Fruit fly (Drosophila melanogaster) whole organism, embryonic: ENCODE measurements around the gene CG32700.

Experiments used
- Ada2b ChIP-seq: fragments of 200-800 bp; sonication (Bioruptor generic); IDR thresholded peaks from 2 replicates; pipeline ENCODE4 v1.3.6; 2022; ENCODE audit warnings: missing biosample characterization, missing genetic modification characterization
- Antp ChIP-seq: fragments of 200-800 bp; sonication (Bioruptor generic); optimal IDR thresholded peaks from 3 replicates; lab custom pipeline; 2016; ENCODE audit warnings: missing biosample characterization, missing genetic modification characterization
- BEAF-32 ChIP-seq: fragments of 200-800 bp; sonication (Bioruptor generic); optimal IDR thresholded peaks from 3 replicates; lab custom pipeline; 2017; ENCODE audit warnings: missing biosample characterization, missing genetic modification characterization, mild to moderate bottlenecking, moderate library complexity, missing genetic modification reagents
- Bgb ChIP-seq: fragments of 200-800 bp; sonication (Bioruptor generic); IDR thresholded peaks from 2 replicates; pipeline ENCODE4 v1.3.6; 2022; ENCODE audit warnings: missing biosample characterization, missing genetic modification characterization; ENCODE audit not compliant: partially characterized antibody
- Blimp-1 ChIP-seq: fragments of 200-800 bp; sonication (Bioruptor generic); optimal IDR thresholded peaks from 3 replicates; lab custom pipeline; 2018; ENCODE audit warnings: missing biosample characterization, missing genetic modification characterization, mild to moderate bottlenecking, moderate library complexity, missing genetic modification reagents
- CG11695 ChIP-seq: fragments of 200-800 bp; sonication (Bioruptor generic); IDR thresholded peaks from 3 replicates; pipeline ENCODE4 v1.3.6; 2022; ENCODE audit warnings: missing biosample characterization, missing genetic modification characterization
- CG12219 ChIP-seq: fragments of 200-800 bp; sonication (Bioruptor generic); optimal IDR thresholded peaks from 3 replicates; lab custom pipeline; 2018; ENCODE audit warnings: missing biosample characterization, mild to moderate bottlenecking, missing genetic modification characterization
- CG12236 ChIP-seq: fragments of 200-800 bp; sonication (Bioruptor generic); optimal IDR thresholded peaks from 2 replicates; lab custom pipeline; 2016; ENCODE audit warnings: missing biosample characterization, missing genetic modification characterization
- CG13123 ChIP-seq: fragments of 200-800 bp; sonication (Bioruptor generic); optimal IDR thresholded peaks from 2 replicates; lab custom pipeline; 2016; ENCODE audit warnings: missing biosample characterization, missing genetic modification characterization
- CG1602 ChIP-seq: fragments of 200-800 bp; sonication (Bioruptor generic); optimal IDR thresholded peaks from 3 replicates; lab custom pipeline; 2016; ENCODE audit warnings: missing biosample characterization, missing genetic modification characterization
- CG1603 ChIP-seq: fragments of 200-800 bp; sonication (Bioruptor generic); optimal IDR thresholded peaks from 2 replicates; lab custom pipeline; 2019; ENCODE audit warnings: missing biosample characterization, mild to moderate bottlenecking, missing genetic modification characterization, moderate library complexity
- CG3163 ChIP-seq: fragments of 200-800 bp; sonication (Bioruptor generic); optimal IDR thresholded peaks from 3 replicates; lab custom pipeline; 2016; ENCODE audit warnings: missing biosample characterization, missing genetic modification characterization
- CG6813 ChIP-seq: fragments of 200-800 bp; sonication (Bioruptor generic); optimal IDR thresholded peaks from 2 replicates; lab custom pipeline; 2017; ENCODE audit warnings: missing biosample characterization, missing genetic modification characterization, mild to moderate bottlenecking, moderate library complexity, missing genetic modification reagents
- CG9817 ChIP-seq: fragments of 200-800 bp; sonication (Bioruptor generic); optimal IDR thresholded peaks from 2 replicates; lab custom pipeline; 2018; ENCODE audit warnings: missing biosample characterization, mild to moderate bottlenecking, missing genetic modification characterization, moderate library complexity
- CG9876 ChIP-seq: fragments of 200-800 bp; sonication (Bioruptor generic); optimal IDR thresholded peaks from 2 replicates; lab custom pipeline; 2016; ENCODE audit warnings: missing biosample characterization, missing genetic modification characterization
- D19A ChIP-seq: fragments of 200-800 bp; optimal IDR thresholded peaks from 3 replicates; lab custom pipeline; 2019; ENCODE audit warnings: missing biosample characterization, mild to moderate bottlenecking, missing genetic modification characterization, moderate library complexity
- D19B ChIP-seq: fragments of 200-800 bp; sonication (Bioruptor generic); optimal IDR thresholded peaks from 2 replicates; lab custom pipeline; 2017; ENCODE audit warnings: missing biosample characterization, mild to moderate bottlenecking, missing genetic modification characterization
- Dad ChIP-seq: fragments of 200-800 bp; sonication (Bioruptor generic); optimal IDR thresholded peaks from 3 replicates; lab custom pipeline; 2016; ENCODE audit warnings: missing biosample characterization, missing genetic modification characterization
- Dip3 ChIP-seq: fragments of 200-800 bp; sonication (Bioruptor generic); optimal IDR thresholded peaks from 3 replicates; lab custom pipeline; 2016; ENCODE audit warnings: missing biosample characterization, missing genetic modification characterization
- HmgD ChIP-seq: fragments of 200-800 bp; sonication (Bioruptor generic); optimal IDR thresholded peaks from 3 replicates; lab custom pipeline; 2016; ENCODE audit warnings: missing biosample characterization, missing genetic modification characterization
- Hr51 ChIP-seq, 2 experiments: fragments of 200-800 bp; sonication (Bioruptor generic); optimal IDR thresholded peaks; 2 replicates in 1 of 2; 3 replicates in 1 of 2; lab custom pipeline; 2016 to 2018; ENCODE audit warnings: missing biosample characterization in 2 of 2, missing genetic modification characterization in 2 of 2, mild to moderate bottlenecking in 1 of 2, moderate library complexity in 1 of 2
- NK7.1 ChIP-seq: fragments of 200-800 bp; sonication (Bioruptor generic); optimal IDR thresholded peaks from 3 replicates; lab custom pipeline; 2016; ENCODE audit warnings: missing biosample characterization, missing genetic modification characterization
- Nf-YA ChIP-seq: fragments of 200-800 bp; sonication (Bioruptor generic); IDR thresholded peaks from 2 replicates; pipeline ENCODE4 v1.3.6; 2022; ENCODE audit warnings: missing biosample characterization, missing genetic modification characterization
- Nf-YB ChIP-seq: fragments of 200-800 bp; sonication (Bioruptor generic); optimal IDR thresholded peaks from 3 replicates; lab custom pipeline; 2019; ENCODE audit warnings: missing biosample characterization, mild to moderate bottlenecking, missing genetic modification characterization, moderate library complexity
- Sry-β ChIP-seq: fragments of 200-800 bp; sonication (Bioruptor generic); optimal IDR thresholded peaks from 2 replicates; lab custom pipeline; 2018; ENCODE audit warnings: missing biosample characterization, mild to moderate bottlenecking, missing genetic modification characterization, moderate library complexity
- Sry-δ ChIP-seq: fragments of 200-800 bp; sonication (Bioruptor generic); optimal IDR thresholded peaks from 2 replicates; lab custom pipeline; 2016; ENCODE audit warnings: missing biosample characterization, missing genetic modification characterization
- Trl ChIP-seq, 3 experiments: fragments of >200 bp in 2 of 3; fragments of 200-800 bp in 1 of 3; sonication (Bioruptor generic) in 1 of 3; optimal IDR thresholded peaks; 2 replicates in 1 of 3; 3 replicates in 2 of 3; lab custom pipeline; 2016 to 2017; ENCODE audit warnings: missing biosample characterization in 1 of 3, missing genetic modification characterization in 1 of 3
- amos ChIP-seq: fragments of 200-800 bp; sonication (Bioruptor generic); IDR thresholded peaks from 2 replicates; pipeline ENCODE4 v1.3.6; 2022; ENCODE audit warnings: missing biosample characterization, missing genetic modification characterization; ENCODE audit not compliant: partially characterized antibody
- ci ChIP-seq: fragments of 200-800 bp; sonication (Bioruptor generic); IDR thresholded peaks from 3 replicates; pipeline ENCODE4 v1.3.6; 2022; ENCODE audit warnings: missing biosample characterization, missing genetic modification characterization
- eyg ChIP-seq: fragments of 200-800 bp; sonication (Bioruptor generic); optimal IDR thresholded peaks from 3 replicates; lab custom pipeline; 2016; ENCODE audit warnings: missing biosample characterization, missing genetic modification characterization
- ftz-f1 ChIP-seq: fragments of 200-800 bp; sonication (Bioruptor generic); optimal IDR thresholded peaks from 2 replicates; lab custom pipeline; 2016; ENCODE audit warnings: missing biosample characterization, missing genetic modification characterization
- gem ChIP-seq: fragments of 200-800 bp; sonication (Bioruptor generic); optimal IDR thresholded peaks from 2 replicates; lab custom pipeline; 2019; ENCODE audit warnings: missing biosample characterization, mild to moderate bottlenecking, missing genetic modification characterization, moderate library complexity
- gfzf ChIP-seq: fragments of 200-800 bp; sonication (Bioruptor generic); optimal IDR thresholded peaks from 2 replicates; lab custom pipeline; 2016; ENCODE audit warnings: missing biosample characterization, mild to moderate bottlenecking, missing genetic modification characterization, moderate library complexity
- gt ChIP-seq: fragments of 200-800 bp; sonication (Bioruptor generic); IDR thresholded peaks from 2 replicates; pipeline ENCODE4 v1.3.6; 2022; ENCODE audit warnings: missing biosample characterization, missing genetic modification characterization
- hbn ChIP-seq: fragments of 200-800 bp; sonication (Bioruptor generic); IDR thresholded peaks from 2 replicates; pipeline ENCODE4 v1.3.6; 2022; ENCODE audit warnings: missing biosample characterization, missing genetic modification characterization; ENCODE audit not compliant: partially characterized antibody
- kay ChIP-seq: fragments of 200-800 bp; sonication (Bioruptor generic); optimal IDR thresholded peaks from 2 replicates; lab custom pipeline; 2016; ENCODE audit warnings: missing biosample characterization, missing genetic modification characterization
- ken ChIP-seq: fragments of 200-800 bp; sonication (Bioruptor generic); IDR thresholded peaks from 3 replicates; pipeline ENCODE4 v1.3.6; 2022; ENCODE audit warnings: missing biosample characterization, missing genetic modification characterization
- lmd ChIP-seq: fragments of 200-800 bp; sonication (Bioruptor generic); IDR thresholded peaks from 2 replicates; pipeline ENCODE4 v1.3.6; 2022; ENCODE audit warnings: missing biosample characterization, missing genetic modification characterization
- mld ChIP-seq: fragments of 200-800 bp; sonication (Bioruptor generic); IDR thresholded peaks from 3 replicates; pipeline ENCODE4 v1.3.6; 2022; ENCODE audit warnings: missing biosample characterization, missing genetic modification characterization; ENCODE audit not compliant: partially characterized antibody
- otp ChIP-seq: fragments of 200-800 bp; sonication (Bioruptor generic); IDR thresholded peaks from 3 replicates; pipeline ENCODE4, ENCODE4 v1.3.6; 2022; ENCODE audit warnings: missing biosample characterization, missing genetic modification characterization
- pros ChIP-seq: fragments of 200-800 bp; sonication (Bioruptor generic); optimal IDR thresholded peaks from 3 replicates; lab custom pipeline; 2019; ENCODE audit warnings: missing biosample characterization, mild to moderate bottlenecking, missing genetic modification characterization, moderate library complexity
- repo ChIP-seq: fragments of 200-800 bp; sonication (Bioruptor generic); optimal IDR thresholded peaks from 2 replicates; lab custom pipeline; 2016; ENCODE audit warnings: missing biosample characterization, missing genetic modification characterization
- shn ChIP-seq: fragments of 200-800 bp; sonication (Bioruptor generic); optimal IDR thresholded peaks from 3 replicates; lab custom pipeline; 2016; ENCODE audit warnings: missing biosample characterization, missing genetic modification characterization
- so ChIP-seq: fragments of 200-800 bp; sonication (Bioruptor generic); IDR thresholded peaks from 3 replicates; pipeline ENCODE4 v1.3.6; 2022; ENCODE audit warnings: missing biosample characterization, missing genetic modification characterization
- sr ChIP-seq: fragments of 200-800 bp; sonication (Bioruptor generic); IDR thresholded peaks from 3 replicates; pipeline ENCODE4 v1.3.6; 2022; ENCODE audit warnings: missing biosample characterization, missing genetic modification characterization
- tna ChIP-seq: fragments of 200-800 bp; sonication (Bioruptor generic); IDR thresholded peaks from 2 replicates; pipeline ENCODE4 v1.3.6; 2022; ENCODE audit warnings: missing biosample characterization, missing genetic modification characterization; ENCODE audit not compliant: partially characterized antibody
- twi ChIP-seq: fragments of 200-800 bp; optimal IDR thresholded peaks from 2 replicates; lab custom pipeline; 2019; ENCODE audit warnings: missing biosample characterization, mild to moderate bottlenecking, missing genetic modification characterization, moderate library complexity
- wor ChIP-seq: fragments of 200-800 bp; sonication (Bioruptor generic); IDR thresholded peaks from 2 replicates; pipeline ENCODE4 v1.3.6; 2022; ENCODE audit warnings: missing biosample characterization, missing genetic modification characterization

The CG32700 gene

DNA sequence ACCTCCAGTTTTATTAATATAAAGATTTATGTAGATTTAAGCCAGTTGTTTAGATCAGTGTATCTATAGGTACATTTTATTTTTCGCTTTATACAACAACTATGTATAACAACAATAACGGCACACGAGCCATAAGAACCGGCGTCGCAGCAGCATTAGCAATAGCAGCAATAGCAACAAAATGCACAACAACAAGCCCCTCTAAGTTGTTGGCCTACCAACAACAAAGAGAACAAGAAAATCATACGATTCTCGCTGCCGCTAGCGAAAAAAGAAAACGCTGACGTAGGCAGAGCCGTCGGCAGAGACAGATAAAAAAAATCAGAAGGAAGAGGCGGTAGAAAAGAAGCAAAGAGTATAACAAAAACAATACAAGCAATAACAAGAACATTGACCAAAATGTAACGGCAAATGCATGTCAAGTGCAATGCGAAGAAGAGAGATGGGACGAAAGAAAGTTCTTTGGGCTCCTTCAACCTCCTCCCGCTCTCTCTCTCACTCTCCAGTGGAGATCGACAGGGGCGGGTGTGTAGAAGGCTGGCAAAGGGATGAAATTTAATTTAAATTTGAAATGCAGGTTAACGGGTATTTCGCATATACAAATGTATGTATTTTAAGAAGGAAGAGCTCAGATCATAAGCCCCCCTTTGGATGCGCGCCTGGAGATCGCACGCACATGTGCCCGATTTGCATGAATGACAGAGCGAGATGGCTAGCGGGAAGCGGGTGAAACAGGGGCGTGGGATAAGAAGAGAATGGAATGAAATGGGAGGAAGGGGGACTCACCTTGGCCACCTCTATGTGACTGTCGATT is 28.3 kb upstream of the CG32700 start (continued):
- TF ChIP-seq CG9876 (GFP tag; lab: Kevin White, UChicago), result peak; percentile 97
- peak; percentile 98 for TF ChIP-seq Dip3
- peak; percentile 96 for TF ChIP-seq CG11695 (GFP tag; lab: Robert Waterston, UW)
- TF ChIP-seq CG13123 (GFP tag; lab: Kevin White, UChicago), result peak; percentile 98
- TF ChIP-seq NK7.1 (GFP tag; lab: Kevin White, UChicago), result peak; percentile 96
- peak; percentile 89 for TF ChIP-seq pros (GFP tag; lab: Kevin White, UChicago)
- peak; percentile 95 for TF ChIP-seq D19A (tag; lab: Kevin White, UChicago)
- peak; percentile 99 for TF ChIP-seq ken (GFP tag; lab: Robert Waterston, UW)
- TF ChIP-seq shn, result peak; percentile 98
- TF ChIP-seq gfzf (GFP tag; lab: Kevin White, UChicago), result peak; percentile 33
- peak; percentile 99 for TF ChIP-seq CG1602 (GFP tag; lab: Kevin White, UChicago)
- TF ChIP-seq Dad (GFP tag; lab: Kevin White, UChicago), result peak; percentile 99
- peak; percentile 98 for TF ChIP-seq so
- TF ChIP-seq lmd (GFP tag; lab: Robert Waterston, UW), result peak; percentile 99
- TF ChIP-seq Bgb (GFP tag; lab: Robert Waterston, UW), result no peak
- TF ChIP-seq Blimp-1, result peak; percentile 98
- peak; percentile 94 for TF ChIP-seq Nf-YA
- peak; percentile 97 for TF ChIP-seq CG12219 (GFP tag; lab: Kevin White, UChicago)
- TF ChIP-seq Trl (optimal IDR thresholded peaks at IDR 0.05; lab: Kevin White, UChicago), result peak; percentile 11 to 32
- TF ChIP-seq Trl (GFP tag; optimal IDR thresholded peaks at IDR 0.05; lab: Kevin White, UChicago), result peak; percentile 99
- TF ChIP-seq kay (GFP tag; lab: Kevin White, UChicago), result peak; percentile 96
- TF ChIP-seq eyg (GFP tag; lab: Kevin White, UChicago), result peak; percentile 96
- TF ChIP-seq Sry-β (GFP tag; lab: Kevin White, UChicago), result peak; percentile 74
- peak; percentile 98 for TF ChIP-seq HmgD (GFP tag; lab: Kevin White, UChicago)
- no peak for TF ChIP-seq BEAF-32 (GFP tag; lab: Kevin White, UChicago)
- peak; percentile 96 for TF ChIP-seq CG12236
- peak; percentile 76 for TF ChIP-seq Sry-δ (GFP tag; lab: Kevin White, UChicago)
- TF ChIP-seq CG1603, result peak; percentile 99
- peak; percentile 95 to 98 for TF ChIP-seq Hr51 (GFP tag; optimal IDR thresholded peaks at IDR 0.05; lab: Kevin White, UChicago)
- peak; percentile 92 for TF ChIP-seq D19B
- TF ChIP-seq otp, result peak; percentile 99
- TF ChIP-seq CG3163 (GFP tag; lab: Kevin White, UChicago), result peak; percentile 92
- peak; percentile 95 for TF ChIP-seq sr (GFP tag; lab: Robert Waterston, UW)
- peak; percentile 97 for TF ChIP-seq CG6813
- TF ChIP-seq amos (GFP tag; lab: Robert Waterston, UW), result no peak
- peak; percentile 89 for TF ChIP-seq ftz-f1
- peak; percentile 86 for TF ChIP-seq Nf-YB
- TF ChIP-seq tna (GFP tag; lab: Robert Waterston, UW), result no peak
- peak; percentile 98 for TF ChIP-seq Antp (GFP tag; lab: Kevin White, UChicago)
- TF ChIP-seq twi (tag; lab: Kevin White, UChicago), result peak; percentile 96
- TF ChIP-seq gt (GFP tag; lab: Robert Waterston, UW), result peak; percentile 99
- peak; percentile 100 for TF ChIP-seq ci
- TF ChIP-seq mld (GFP tag; lab: Robert Waterston, UW), result no peak
- TF ChIP-seq Ada2b (GFP tag; lab: Robert Waterston, UW), result peak; percentile 97
- no peak for TF ChIP-seq hbn (GFP tag; lab: Robert Waterston, UW)
- TF ChIP-seq wor (GFP tag; lab: Robert Waterston, UW), result peak; percentile 98
- peak; percentile 95 for TF ChIP-seq CG9817 (tag; lab: Kevin White, UChicago)
- TF ChIP-seq gem (tag; lab: Kevin White, UChicago), result peak; percentile 99
- peak; percentile 97 for TF ChIP-seq repo (GFP tag; lab: Kevin White, UChicago)
